Worm (Caenorhabditis elegans): ENCODE results near the gene dyn-1.

DNA sequence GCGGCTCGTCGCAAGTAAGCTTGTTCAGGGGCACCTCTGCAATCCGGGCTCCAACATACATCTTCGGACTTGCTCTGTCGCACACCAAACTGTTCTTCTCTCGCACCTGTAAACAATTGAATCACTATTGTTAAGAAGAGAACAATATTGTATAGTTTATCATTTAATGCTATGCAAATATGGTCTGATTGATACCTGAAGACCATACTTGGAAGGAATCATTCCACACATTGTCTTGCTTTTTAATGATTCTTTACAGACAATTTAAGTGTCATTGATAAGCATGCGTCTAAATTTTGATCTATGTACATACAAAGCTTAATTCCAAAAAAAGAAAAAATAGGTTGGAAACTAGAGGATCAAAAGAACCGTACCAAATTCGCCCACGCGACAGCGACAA, 21.7 kb upstream of the dyn-1 start:
- TF ChIP-seq nhr-76 (tag; optimal IDR thresholded peaks at IDR 0.05) (no peak), aly-2 (tag; optimal IDR thresholded peaks at IDR 0.05) (no peak), skn-1 (tag; optimal IDR thresholded peaks at IDR 0.05) (no peak), nhr-23 (tag; optimal IDR thresholded peaks at IDR 0.05) (no peak), ceh-16 (tag; optimal IDR thresholded peaks at IDR 0.05) (no peak)

Data from whole organism, L3 larva.